Worm (Caenorhabditis elegans) whole organism, L1 larva: Measurements from ENCODE around the gene ndx-2.
A peak's percentile ranks its signal among the peaks of the same experiment; 100 is the strongest.

Experiments used
- C16A3.4 ChIP-seq: fragments of 150-350 bp; optimal IDR thresholded peaks from 2 replicates; lab custom pipeline; 2014; ENCODE audit warnings: missing biosample characterization, missing genetic modification characterization
- aha-1 ChIP-seq: fragments of 150-350 bp; optimal IDR thresholded peaks from 2 replicates; lab custom pipeline; 2014; ENCODE audit warnings: missing biosample characterization, missing genetic modification characterization
- alr-1 ChIP-seq: fragments of 200-800 bp; sonication (Bioruptor generic); optimal IDR thresholded peaks from 2 replicates; lab custom pipeline; 2018; ENCODE audit warnings: borderline replicate concordance, mild to moderate bottlenecking, missing genetic modification characterization, missing compliant biosample characterization
- aly-2 ChIP-seq: fragments of 150-350 bp; optimal IDR thresholded peaks from 2 replicates; lab custom pipeline; 2014; ENCODE audit warnings: missing biosample characterization, missing genetic modification characterization
- ceh-8 ChIP-seq: fragments of 200-800 bp; sonication (Bioruptor generic); optimal IDR thresholded peaks from 2 replicates; lab custom pipeline; 2018; ENCODE audit warnings: mild to moderate bottlenecking, missing genetic modification characterization, moderate library complexity, missing compliant biosample characterization
- ceh-82 ChIP-seq, 3 experiments: fragments of 150-350 bp in 1 of 3; sonication (generic microtip) in 2 of 3; optimal IDR thresholded peaks; 2 replicates each; lab custom pipeline; 2014 to 2017; ENCODE audit warnings: missing biosample characterization in 3 of 3, missing genetic modification characterization in 3 of 3
- ceh-88 ChIP-seq: fragments of 200-800 bp; sonication (Bioruptor generic); IDR thresholded peaks from 2 replicates; pipeline ENCODE4 v1.3.6; 2022; ENCODE audit warnings: missing genetic modification characterization, missing compliant biosample characterization
- dpl-1 ChIP-seq, 3 experiments: fragments of 150-350 bp in 2 of 3; sonication (generic microtip) in 1 of 3; optimal IDR thresholded peaks; 2 replicates each; lab custom pipeline; 2014 to 2017; ENCODE audit warnings: missing biosample characterization in 3 of 3, missing genetic modification characterization in 3 of 3, missing genetic modification reagents in 3 of 3
- dsc-1 ChIP-seq: sonication (generic microtip); optimal IDR thresholded peaks from 2 replicates; lab custom pipeline; 2016; ENCODE audit warnings: mild to moderate bottlenecking, missing genetic modification characterization, missing compliant biosample characterization
- egl-27 ChIP-seq, 2 experiments: fragments of 150-350 bp in 1 of 2; sonication (generic microtip); optimal IDR thresholded peaks; 3 replicates each; lab custom pipeline; 2017 to 2018; ENCODE audit warnings: missing biosample characterization in 2 of 2, missing genetic modification characterization in 2 of 2, missing genetic modification reagents in 2 of 2
- elt-2 ChIP-seq: sonication (generic microtip); optimal IDR thresholded peaks from 2 replicates; lab custom pipeline; 2016; ENCODE audit warnings: missing genetic modification characterization, mild to moderate bottlenecking, inconsistent platforms, missing compliant biosample characterization, missing genetic modification reagents
- ets-5 ChIP-seq: fragments of 200-800 bp; sonication (Bioruptor generic); IDR thresholded peaks from 2 replicates; pipeline ENCODE4 v1.3.6; 2022; ENCODE audit warnings: missing genetic modification characterization, missing compliant biosample characterization
- fkh-10 ChIP-seq: sonication (generic microtip); optimal IDR thresholded peaks from 2 replicates; lab custom pipeline; 2017; ENCODE audit warnings: missing biosample characterization, missing genetic modification reagents, missing genetic modification characterization
- fkh-4 ChIP-seq: sonication (generic microtip); optimal IDR thresholded peaks from 2 replicates; lab custom pipeline; 2016; ENCODE audit warnings: missing compliant biosample characterization, missing genetic modification characterization, borderline replicate concordance
- fos-1 ChIP-seq: fragments of 150-350 bp; optimal IDR thresholded peaks from 2 replicates; lab custom pipeline; 2014; ENCODE audit warnings: missing biosample characterization, missing genetic modification characterization
- grh-1 ChIP-seq: fragments of 200-800 bp; sonication (Bioruptor generic); IDR thresholded peaks from 2 replicates; pipeline ENCODE4 v1.3.6; 2022; ENCODE audit warnings: missing genetic modification reagents, missing genetic modification characterization, missing compliant biosample characterization
- hlh-17 ChIP-seq: fragments of 200-800 bp; sonication (Bioruptor generic); optimal IDR thresholded peaks from 2 replicates; lab custom pipeline; 2018; ENCODE audit warnings: missing genetic modification characterization, mild to moderate bottlenecking, missing compliant biosample characterization, moderate library complexity, borderline replicate concordance
- isw-1 ChIP-seq: fragments of 200-800 bp; sonication (Bioruptor generic); IDR thresholded peaks from 2 replicates; pipeline ENCODE4 v1.3.6; 2022; ENCODE audit warnings: missing genetic modification characterization, missing compliant biosample characterization
- jun-1 ChIP-seq: fragments of 150-350 bp; optimal IDR thresholded peaks from 2 replicates; lab custom pipeline; 2014; ENCODE audit warnings: missing biosample characterization, missing genetic modification reagents, missing genetic modification characterization
- lin-13 ChIP-seq: fragments of 150-350 bp; optimal IDR thresholded peaks from 2 replicates; lab custom pipeline; 2014; ENCODE audit warnings: missing biosample characterization, missing genetic modification reagents, missing genetic modification characterization
- lin-14 ChIP-seq: fragments of 200-800 bp; sonication (Bioruptor generic); optimal IDR thresholded peaks from 2 replicates; lab custom pipeline; 2018; ENCODE audit warnings: mild to moderate bottlenecking, missing genetic modification characterization, moderate library complexity, missing compliant biosample characterization
- lin-35 ChIP-seq, 2 experiments: fragments of 150-350 bp; optimal IDR thresholded peaks; 2 replicates each; lab custom pipeline; 2014; ENCODE audit warnings: missing biosample characterization in 2 of 2, missing genetic modification characterization in 2 of 2, missing genetic modification reagents in 2 of 2
- lin-39 ChIP-seq: fragments of 150-350 bp; optimal IDR thresholded peaks from 2 replicates; lab custom pipeline; 2014; ENCODE audit warnings: missing biosample characterization, missing genetic modification reagents, missing genetic modification characterization
- lir-3 ChIP-seq: sonication (generic microtip); optimal IDR thresholded peaks from 2 replicates; lab custom pipeline; 2016; ENCODE audit warnings: mild to moderate bottlenecking, missing genetic modification characterization, moderate library complexity, missing compliant biosample characterization; ENCODE audit not compliant: poor library complexity
- mab-9 ChIP-seq: fragments of 200-800 bp; sonication (Bioruptor generic); IDR thresholded peaks from 2 replicates; pipeline ENCODE4 v1.3.6; 2022; ENCODE audit warnings: missing genetic modification reagents, missing genetic modification characterization, missing compliant biosample characterization
- mdl-1 ChIP-seq, 2 experiments: fragments of 150-350 bp; optimal IDR thresholded peaks; 2 replicates each; lab custom pipeline; 2014 to 2017; ENCODE audit warnings: missing biosample characterization in 2 of 2, missing genetic modification characterization in 2 of 2, inconsistent platforms in 1 of 2
- nhr-11 ChIP-seq: fragments of 150-350 bp; optimal IDR thresholded peaks from 2 replicates; lab custom pipeline; 2014; ENCODE audit warnings: missing biosample characterization, missing genetic modification characterization
- nhr-12 ChIP-seq: sonication (generic microtip); optimal IDR thresholded peaks from 2 replicates; lab custom pipeline; 2017; ENCODE audit warnings: missing biosample characterization, missing genetic modification characterization
- nhr-19 ChIP-seq: fragments of 200-800 bp; sonication (Bioruptor generic); conservative IDR thresholded peaks from 2 replicates; pipeline ENCODE4 v1.3.6; 2022; ENCODE audit warnings: missing genetic modification characterization, missing compliant biosample characterization
- nhr-20 ChIP-seq: sonication (generic microtip); optimal IDR thresholded peaks from 2 replicates; lab custom pipeline; 2016; ENCODE audit warnings: mild to moderate bottlenecking, missing genetic modification characterization, missing compliant biosample characterization
- nhr-76 ChIP-seq: sonication (generic microtip); optimal IDR thresholded peaks from 2 replicates; lab custom pipeline; 2017; ENCODE audit warnings: missing biosample characterization, missing genetic modification characterization
- nhr-77 ChIP-seq: fragments of 150-350 bp; optimal IDR thresholded peaks from 2 replicates; lab custom pipeline; 2014; ENCODE audit warnings: missing biosample characterization, missing genetic modification characterization
- nhr-84 ChIP-seq: sonication (generic microtip); optimal IDR thresholded peaks from 2 replicates; lab custom pipeline; 2017; ENCODE audit warnings: missing biosample characterization, missing genetic modification characterization
- pag-3 ChIP-seq: sonication (generic microtip); optimal IDR thresholded peaks from 2 replicates; lab custom pipeline; 2017; ENCODE audit warnings: missing genetic modification characterization, mild to moderate bottlenecking, missing compliant biosample characterization, antibody characterized with exemption, borderline replicate concordance; ENCODE audit not compliant: insufficient read depth
- pax-3 ChIP-seq: fragments of 200-800 bp; sonication (Bioruptor generic); optimal IDR thresholded peaks from 2 replicates; lab custom pipeline; 2018; ENCODE audit warnings: mild to moderate bottlenecking, missing genetic modification characterization, moderate library complexity, missing compliant biosample characterization
- pqm-1 ChIP-seq: sonication (generic microtip); optimal IDR thresholded peaks from 3 replicates; lab custom pipeline; 2017; ENCODE audit warnings: missing biosample characterization, missing genetic modification characterization
- snpc-4 ChIP-seq: fragments of 150-350 bp; optimal IDR thresholded peaks from 2 replicates; lab custom pipeline; 2014; ENCODE audit warnings: missing biosample characterization, missing genetic modification characterization
- snu-23 ChIP-seq: sonication (generic microtip); optimal IDR thresholded peaks from 2 replicates; lab custom pipeline; 2016; ENCODE audit warnings: missing genetic modification characterization, missing compliant biosample characterization
- sptf-1 ChIP-seq: fragments of 150-350 bp; optimal IDR thresholded peaks from 2 replicates; lab custom pipeline; 2014; ENCODE audit warnings: missing biosample characterization, missing genetic modification characterization
- swsn-7 ChIP-seq: sonication (generic microtip); optimal IDR thresholded peaks from 2 replicates; lab custom pipeline; 2016; ENCODE audit warnings: missing genetic modification characterization, missing compliant biosample characterization
- tlp-1 ChIP-seq: fragments of 150-350 bp; optimal IDR thresholded peaks from 2 replicates; lab custom pipeline; 2014; ENCODE audit warnings: missing biosample characterization, missing genetic modification characterization
- unc-130 ChIP-seq: fragments of 150-350 bp; optimal IDR thresholded peaks from 2 replicates; lab custom pipeline; 2017; ENCODE audit warnings: missing biosample characterization, missing genetic modification characterization, inconsistent platforms
- unc-62 ChIP-seq: fragments of 150-350 bp; optimal IDR thresholded peaks from 2 replicates; lab custom pipeline; 2014; ENCODE audit warnings: missing biosample characterization, missing genetic modification reagents, missing genetic modification characterization
- unc-86 ChIP-seq: sonication (generic microtip); optimal IDR thresholded peaks from 2 replicates; lab custom pipeline; 2016; ENCODE audit warnings: missing genetic modification characterization, missing compliant biosample characterization
- unc-98 ChIP-seq: fragments of 200-800 bp; sonication (Bioruptor generic); IDR thresholded peaks from 2 replicates; pipeline ENCODE4 v1.3.6; 2022; ENCODE audit warnings: missing genetic modification characterization, missing compliant biosample characterization
- vab-15 ChIP-seq: sonication (generic microtip); optimal IDR thresholded peaks from 2 replicates; lab custom pipeline; 2017; ENCODE audit warnings: missing genotype, mild to moderate bottlenecking, missing genetic modification characterization, missing compliant biosample characterization
- zip-4 ChIP-seq: fragments of 200-800 bp; sonication (Bioruptor generic); optimal IDR thresholded peaks from 2 replicates; lab custom pipeline; 2018; ENCODE audit warnings: mild to moderate bottlenecking, missing genetic modification characterization, moderate library complexity, missing compliant biosample characterization
- ztf-11 ChIP-seq, 2 experiments: sonication (generic microtip); optimal IDR thresholded peaks; 2 replicates each; lab custom pipeline; 2016 to 2017; ENCODE audit warnings: missing genetic modification characterization in 2 of 2, missing biosample characterization in 1 of 2, missing compliant biosample characterization in 1 of 2

The ndx-2 gene

DNA sequence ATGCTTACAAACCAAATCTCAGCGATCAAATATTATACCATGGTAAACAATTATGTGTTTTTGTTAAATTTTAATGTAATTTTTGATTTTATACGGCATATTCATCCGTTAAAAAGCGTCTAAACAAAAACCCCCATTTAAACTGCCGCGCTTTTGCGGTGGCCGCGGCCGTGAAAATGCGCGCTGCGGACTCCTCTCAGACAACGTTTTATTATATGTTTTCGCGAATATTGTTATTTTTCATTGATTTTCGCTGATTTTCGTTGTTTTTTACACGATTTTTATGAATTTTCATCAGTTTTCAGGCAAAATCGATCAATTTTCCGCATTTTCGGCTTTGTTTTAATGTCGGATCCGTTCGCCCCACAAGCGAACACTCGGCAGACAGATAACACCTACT is 26.3 kb downstream of the ndx-2 start, which contains the start of gene W02H5.19 (continued):
- TF ChIP-seq ceh-8: peak; percentile 90
- no peak for TF ChIP-seq nhr-84
- peak; percentile 7 for TF ChIP-seq fos-1 (tag; lab: Kevin White, UChicago)
- peak; percentile 94 to 98 (median 97) for TF ChIP-seq dpl-1 (GFP tag; optimal IDR thresholded peaks at IDR 0.05; lab: Kevin White, UChicago)
- peak; percentile 98 for TF ChIP-seq fkh-4 (tag; lab: Kevin White, UChicago)
- TF ChIP-seq pax-3 (tag; lab: Kevin White, UChicago): peak; percentile 95
- peak; percentile 84 for TF ChIP-seq elt-2
- TF ChIP-seq nhr-20 (tag; lab: Kevin White, UChicago): peak; percentile 94
- peak; percentile 94 for TF ChIP-seq swsn-7 (tag; lab: Kevin White, UChicago)
- peak; percentile 71 to 81 (median 79) for TF ChIP-seq ceh-82 (tag; optimal IDR thresholded peaks at IDR 0.05; lab: Kevin White, UChicago)
- TF ChIP-seq grh-1 (GFP tag; lab: Robert Waterston, UW): peak; percentile 78
- TF ChIP-seq mab-9 (GFP tag; lab: Robert Waterston, UW): peak; percentile 82
- peak; percentile 81 for TF ChIP-seq zip-4 (GFP tag; lab: Kevin White, UChicago)
- no peak for TF ChIP-seq lin-14 (GFP tag; lab: Kevin White, UChicago)
- TF ChIP-seq vab-15 (tag; lab: Kevin White, UChicago): peak; percentile 82
- no peak for TF ChIP-seq tlp-1
- TF ChIP-seq ztf-11 (tag; optimal IDR thresholded peaks at IDR 0.05; lab: Kevin White, UChicago): peak in 1 of 2 experiments; percentile 98
- peak; percentile 70 for TF ChIP-seq lin-39 (tag; lab: Kevin White, UChicago)
- peak; percentile 43 for TF ChIP-seq nhr-11 (tag; lab: Kevin White, UChicago)
- TF ChIP-seq nhr-76: no peak
- TF ChIP-seq lin-13: peak; percentile 67
- peak; percentile 43 for TF ChIP-seq nhr-77 (tag; lab: Kevin White, UChicago)
- peak; percentile 64 for TF ChIP-seq C16A3.4 (tag; lab: Kevin White, UChicago)
- TF ChIP-seq snpc-4: peak; percentile 56
- no peak for TF ChIP-seq pqm-1
- TF ChIP-seq dsc-1: peak; percentile 97
- peak; percentile 37 for TF ChIP-seq aha-1 (tag; lab: Kevin White, UChicago)
- no peak for TF ChIP-seq pag-3 (tag; lab: Kevin White, UChicago)
- peak; percentile 93 for TF ChIP-seq snu-23 (GFP tag; lab: Kevin White, UChicago)
- peak; percentile 84 for TF ChIP-seq isw-1 (GFP tag; lab: Robert Waterston, UW)
- peak; percentile 97 to 98 for TF ChIP-seq lin-35 (GFP tag; optimal IDR thresholded peaks at IDR 0.05; lab: Kevin White, UChicago)
- no peak for TF ChIP-seq ets-5 (GFP tag; lab: Robert Waterston, UW)
- peak; percentile 88 for TF ChIP-seq unc-86
- TF ChIP-seq fkh-10 (GFP tag; lab: Kevin White, UChicago): no peak
- TF ChIP-seq alr-1 (tag; lab: Kevin White, UChicago): no peak
- peak; percentile 66 for TF ChIP-seq hlh-17 (GFP tag; lab: Kevin White, UChicago)
- peak; percentile 89 for TF ChIP-seq nhr-19 (GFP tag; lab: Robert Waterston, UW)
- TF ChIP-seq egl-27 (tag; optimal IDR thresholded peaks at IDR 0.05; lab: Kevin White, UChicago): no peak
- TF ChIP-seq ceh-88: peak; percentile 81
- peak; percentile 60 for TF ChIP-seq unc-130 (tag; lab: Kevin White, UChicago)
- TF ChIP-seq nhr-12 (tag; lab: Kevin White, UChicago): no peak
- TF ChIP-seq jun-1 (tag; lab: Kevin White, UChicago): no peak
- TF ChIP-seq mdl-1 (tag; optimal IDR thresholded peaks at IDR 0.05; lab: Kevin White, UChicago): peak in 1 of 2 experiments; percentile 42
- TF ChIP-seq sptf-1 (tag; lab: Kevin White, UChicago): no peak
- TF ChIP-seq unc-62 (GFP tag; lab: Kevin White, UChicago): no peak
- peak; percentile 79 for TF ChIP-seq unc-98 (GFP tag; lab: Robert Waterston, UW)
- TF ChIP-seq aly-2 (tag; lab: Kevin White, UChicago): no peak
- no peak for TF ChIP-seq lir-3
- TF ChIP-seq, all 84 proteins: peak for 60
